Worm (Caenorhabditis elegans) whole organism, early embryonic: Measurements from ENCODE around the gene pas-2.

Source experiments
- B0310.2 ChIP-seq: sonication (generic microtip); optimal IDR thresholded peaks from 2 replicates; lab custom pipeline; 2016; ENCODE audit warnings: mild to moderate bottlenecking, missing genetic modification characterization, missing compliant biosample characterization
- F13C5.2 ChIP-seq: sonication (generic microtip); optimal IDR thresholded peaks from 2 replicates; lab custom pipeline; 2017; ENCODE audit warnings: mild to moderate bottlenecking, missing genetic modification characterization, inconsistent platforms, missing compliant biosample characterization
- aly-1 ChIP-seq: sonication (generic microtip); optimal IDR thresholded peaks from 2 replicates; lab custom pipeline; 2016; ENCODE audit warnings: missing genetic modification characterization, missing compliant biosample characterization
- ama-1 ChIP-seq: fragments of 150-350 bp; optimal IDR thresholded peaks from 2 replicates; lab custom pipeline; 2014
- ceh-13 ChIP-seq: fragments of 200-800 bp; sonication (Bioruptor generic); optimal IDR thresholded peaks from 2 replicates; lab custom pipeline; 2018; ENCODE audit warnings: mild to moderate bottlenecking, missing genetic modification characterization, missing compliant biosample characterization
- ceh-36 ChIP-seq: sonication (generic microtip); optimal IDR thresholded peaks from 2 replicates; lab custom pipeline; 2016; ENCODE audit warnings: missing genetic modification characterization, inconsistent platforms, missing compliant biosample characterization
- ets-7 ChIP-seq: sonication (generic microtip); optimal IDR thresholded peaks from 2 replicates; lab custom pipeline; 2016; ENCODE audit warnings: missing genotype, missing genetic modification characterization, missing compliant biosample characterization
- flt-1 ChIP-seq: fragments of 200-800 bp; sonication (Bioruptor generic); IDR thresholded peaks from 2 replicates; pipeline ENCODE4 v1.3.6; 2022; ENCODE audit warnings: missing genetic modification characterization, missing compliant biosample characterization
- hmbx-1 ChIP-seq: sonication (generic microtip); optimal IDR thresholded peaks from 2 replicates; lab custom pipeline; 2016; ENCODE audit warnings: mild to moderate bottlenecking, missing genetic modification characterization, missing compliant biosample characterization
- hmg-4 ChIP-seq: fragments of 200-800 bp; sonication (Bioruptor generic); optimal IDR thresholded peaks from 2 replicates; lab custom pipeline; 2018; ENCODE audit warnings: mild to moderate bottlenecking, missing genetic modification characterization, missing compliant biosample characterization
- hnd-1 ChIP-seq: sonication (generic microtip); optimal IDR thresholded peaks from 2 replicates; lab custom pipeline; 2016; ENCODE audit warnings: missing genetic modification characterization, missing compliant biosample characterization
- pes-1 ChIP-seq: fragments of 200-800 bp; sonication (Bioruptor generic); IDR thresholded peaks from 2 replicates; pipeline ENCODE4 v1.3.6; 2022; ENCODE audit warnings: missing genetic modification reagents, missing genetic modification characterization, missing compliant biosample characterization
- scrt-1 ChIP-seq: fragments of 200-800 bp; sonication (Bioruptor generic); IDR thresholded peaks from 2 replicates; pipeline ENCODE4 v1.3.6; 2022; ENCODE audit warnings: missing genetic modification characterization, missing compliant biosample characterization
- sea-1 ChIP-seq: fragments of 200-800 bp; sonication (Bioruptor generic); conservative IDR thresholded peaks from 2 replicates; pipeline ENCODE4 v1.3.6; 2022; ENCODE audit warnings: missing genetic modification characterization, missing compliant biosample characterization
- tbx-11 ChIP-seq: fragments of 200-800 bp; sonication (Bioruptor generic); IDR thresholded peaks from 2 replicates; pipeline ENCODE4 v1.3.6; 2022; ENCODE audit warnings: missing genetic modification characterization, missing compliant biosample characterization
- tbx-37 ChIP-seq: fragments of 200-800 bp; sonication (Bioruptor generic); conservative IDR thresholded peaks from 2 replicates; pipeline ENCODE4 v1.3.6; 2022; ENCODE audit warnings: missing genetic modification reagents, missing genetic modification characterization, missing compliant biosample characterization
- tra-4 ChIP-seq: sonication (generic microtip); optimal IDR thresholded peaks from 2 replicates; lab custom pipeline; 2017; ENCODE audit warnings: missing genetic modification characterization, missing compliant biosample characterization

The pas-2 gene

DNA sequence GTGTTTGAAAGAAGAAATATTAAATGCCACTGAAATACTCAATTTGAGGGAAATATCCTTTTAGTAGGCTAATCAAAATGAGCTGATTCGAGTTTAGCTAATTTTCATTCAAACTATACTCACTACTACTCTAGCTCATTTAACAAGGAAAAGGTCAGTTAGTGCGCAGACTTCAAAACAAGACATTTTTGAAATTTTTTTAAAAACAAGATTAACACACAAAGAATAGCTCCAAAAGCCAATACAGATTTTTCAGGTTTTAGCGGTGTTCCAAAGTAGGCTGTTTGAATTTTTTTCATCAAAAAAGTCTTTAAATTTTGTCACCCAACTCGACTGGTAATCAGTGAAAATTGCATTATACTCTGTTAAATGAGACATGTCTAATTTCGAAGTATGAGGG lies 9.3 kb upstream of the pas-2 start:
- TF ChIP-seq pes-1 (GFP tag; lab: Robert Waterston, UW) (no peak), ceh-13 (GFP tag; lab: Kevin White, UChicago) (no peak), ets-7 (tag; lab: Kevin White, UChicago) (no peak), B0310.2 (tag; lab: Kevin White, UChicago) (no peak), ama-1 (lab: Kevin White, UChicago) (no peak), aly-1 (no peak), hmbx-1 (tag; lab: Kevin White, UChicago) (no peak), scrt-1 (GFP tag; lab: Robert Waterston, UW) (no peak), sea-1 (GFP tag; lab: Robert Waterston, UW) (no peak)

DNA sequence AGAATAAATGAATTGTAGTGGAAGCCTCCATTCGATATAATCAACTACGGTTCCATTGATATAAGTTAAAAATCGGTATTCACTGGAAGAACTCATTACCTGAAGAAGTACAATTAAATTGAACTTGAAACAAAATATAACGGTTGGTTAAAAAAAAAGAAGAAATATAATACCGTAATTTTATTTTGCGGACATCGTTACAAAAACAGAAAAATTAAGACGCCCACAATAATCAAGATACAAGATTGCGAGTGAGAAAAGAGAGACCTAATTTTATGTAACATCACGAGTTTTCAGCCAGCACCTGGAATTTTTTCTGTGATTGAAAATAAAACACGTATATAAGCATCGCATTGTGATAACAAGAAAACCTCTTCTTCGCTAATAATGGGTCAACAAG lies 7.5 kb upstream of the pas-2 start, which contains the start of gene sre-6:
Gene sre-6 (minus strand): TSS at position 101 of the 400 bp plus-strand sequence.
- TF ChIP-seq hmg-4 (GFP tag; lab: Kevin White, UChicago) = no peak
- TF ChIP-seq flt-1 (GFP tag; lab: Robert Waterston, UW) = no peak
- no peak for TF ChIP-seq ets-7 (tag; lab: Kevin White, UChicago)
- TF ChIP-seq ama-1 (lab: Kevin White, UChicago) = no peak
- TF ChIP-seq F13C5.2 (tag; lab: Kevin White, UChicago) = no peak
- TF ChIP-seq ceh-13 (GFP tag; lab: Kevin White, UChicago) = no peak
- no peak for TF ChIP-seq ceh-36 (tag; lab: Kevin White, UChicago)
- no peak for TF ChIP-seq sea-1 (GFP tag; lab: Robert Waterston, UW)
- no peak for TF ChIP-seq scrt-1 (GFP tag; lab: Robert Waterston, UW)
- no peak for TF ChIP-seq tbx-11 (GFP tag; lab: Robert Waterston, UW)
- TF ChIP-seq tbx-37 (GFP tag; lab: Robert Waterston, UW) = no peak
- TF ChIP-seq hmbx-1 (tag; lab: Kevin White, UChicago) = no peak
- TF ChIP-seq hnd-1 (tag; lab: Kevin White, UChicago) = no peak
- no peak for TF ChIP-seq B0310.2 (tag; lab: Kevin White, UChicago)
- TF ChIP-seq tra-4 (tag; lab: Kevin White, UChicago) = no peak
- TF ChIP-seq pes-1 (GFP tag; lab: Robert Waterston, UW) = no peak
- no peak for TF ChIP-seq aly-1

DNA sequence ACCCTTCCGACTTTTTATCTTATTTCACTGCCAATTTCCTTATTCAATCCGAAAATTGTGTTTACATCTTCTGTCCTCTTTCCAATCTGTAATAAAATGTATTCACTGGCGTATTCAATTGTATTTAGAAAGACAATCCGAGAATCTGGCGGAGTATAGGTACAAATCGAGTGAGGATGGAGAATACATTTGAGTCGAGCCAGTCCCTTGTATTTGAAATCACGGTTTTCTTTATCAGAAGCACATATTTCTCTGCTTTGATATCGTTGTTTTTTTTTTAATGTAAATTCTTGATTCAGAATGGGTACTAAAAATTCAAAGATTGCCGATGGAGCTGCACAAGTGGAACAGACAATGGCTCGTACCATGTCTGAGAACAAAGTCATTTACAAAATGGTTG lies 6.1 kb upstream of the pas-2 start, which contains the start of gene ocr-1:
Gene ocr-1 (plus strand): TSS at position 301 of the 400 bp plus-strand sequence.
- TF ChIP-seq ets-7 (tag; lab: Kevin White, UChicago) (no peak), tbx-37 (GFP tag; lab: Robert Waterston, UW) (no peak), hmg-4 (GFP tag; lab: Kevin White, UChicago) (no peak), B0310.2 (tag; lab: Kevin White, UChicago) (no peak), tra-4 (tag; lab: Kevin White, UChicago) (no peak), ceh-36 (tag; lab: Kevin White, UChicago) (no peak), F13C5.2 (tag; lab: Kevin White, UChicago) (no peak), pes-1 (GFP tag; lab: Robert Waterston, UW) (no peak), flt-1 (GFP tag; lab: Robert Waterston, UW) (no peak), sea-1 (GFP tag; lab: Robert Waterston, UW) (no peak), hnd-1 (tag; lab: Kevin White, UChicago) (no peak)

DNA sequence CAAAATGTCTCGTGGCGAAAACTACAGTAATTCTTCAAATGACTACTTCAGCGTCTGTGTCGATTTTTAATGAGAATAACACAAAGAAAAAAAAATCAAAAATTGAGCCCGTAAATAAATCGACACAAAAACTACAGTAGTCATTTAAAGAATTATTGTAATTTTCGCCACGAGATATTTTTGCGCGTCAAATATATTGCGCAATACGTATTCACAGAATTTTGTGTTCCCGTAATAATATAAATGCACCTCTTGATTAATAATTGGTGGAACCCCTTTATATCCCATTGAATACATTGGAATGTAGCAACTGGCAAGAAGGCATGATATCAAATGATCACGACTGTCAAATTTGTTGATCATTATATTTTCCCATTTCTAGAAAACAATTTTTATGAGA lies 1.3 kb upstream of the pas-2 start:
- TF ChIP-seq ama-1 (lab: Kevin White, UChicago) (no peak), hmbx-1 (tag; lab: Kevin White, UChicago) (no peak), tra-4 (tag; lab: Kevin White, UChicago) (no peak), scrt-1 (GFP tag; lab: Robert Waterston, UW) (no peak), ceh-13 (GFP tag; lab: Kevin White, UChicago) (no peak), tbx-37 (GFP tag; lab: Robert Waterston, UW) (no peak), sea-1 (GFP tag; lab: Robert Waterston, UW) (no peak), pes-1 (GFP tag; lab: Robert Waterston, UW) (no peak), hnd-1 (tag; lab: Kevin White, UChicago) (no peak), ets-7 (tag; lab: Kevin White, UChicago) (no peak), hmg-4 (GFP tag; lab: Kevin White, UChicago) (no peak), ceh-36 (tag; lab: Kevin White, UChicago) (no peak)

DNA sequence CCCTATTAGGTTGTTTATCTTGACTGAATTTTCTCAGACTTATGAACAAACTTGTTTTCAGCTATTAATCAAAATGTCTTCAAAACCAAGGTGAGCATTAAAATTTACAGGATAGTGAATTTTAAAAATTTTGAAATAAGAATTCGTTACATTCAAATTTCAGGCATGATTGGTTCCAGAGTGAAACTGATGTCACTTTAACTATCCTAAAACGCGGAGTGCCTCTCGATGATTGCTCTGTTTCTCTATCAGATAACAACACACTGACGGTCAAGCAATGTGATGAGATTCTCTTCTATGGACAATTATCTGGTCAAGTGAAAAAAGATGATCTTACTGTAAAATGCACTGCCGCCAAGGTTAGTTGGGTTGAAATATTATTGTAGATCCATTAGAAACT lies 1.2 kb downstream of the pas-2 start, which contains the start of gene D1054.3:
Gene D1054.3 (plus strand): TSS at position 62 of the 400 bp plus-strand sequence.
- TF ChIP-seq ama-1 (lab: Kevin White, UChicago) (no peak), flt-1 (GFP tag; lab: Robert Waterston, UW) (no peak), tra-4 (tag; lab: Kevin White, UChicago) (no peak), tbx-11 (GFP tag; lab: Robert Waterston, UW) (no peak), hmbx-1 (tag; lab: Kevin White, UChicago) (no peak), scrt-1 (GFP tag; lab: Robert Waterston, UW) (no peak), ceh-13 (GFP tag; lab: Kevin White, UChicago) (no peak), tbx-37 (GFP tag; lab: Robert Waterston, UW) (no peak), hmg-4 (GFP tag; lab: Kevin White, UChicago) (no peak), sea-1 (GFP tag; lab: Robert Waterston, UW) (no peak), ceh-36 (tag; lab: Kevin White, UChicago) (no peak), B0310.2 (tag; lab: Kevin White, UChicago) (no peak)

DNA sequence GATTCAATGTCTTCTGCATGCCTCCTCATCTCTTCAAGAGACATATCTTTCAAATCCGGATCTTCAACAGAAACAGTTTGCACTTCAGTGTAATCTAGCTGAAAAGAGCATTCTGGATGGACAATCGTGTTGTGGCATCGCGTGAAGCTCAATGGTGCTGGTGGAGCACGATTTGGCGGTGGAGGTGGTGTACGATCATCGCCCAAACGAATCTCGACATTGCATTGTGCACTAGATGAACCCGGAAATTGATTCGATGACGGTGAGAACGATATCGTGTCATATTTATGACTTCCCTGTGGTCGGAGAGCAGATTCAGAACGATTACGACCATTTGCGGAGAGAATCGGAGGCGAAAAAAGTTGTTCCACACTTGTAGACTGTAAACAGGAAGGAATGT lies 3.0 kb downstream of the pas-2 start:
- TF ChIP-seq hnd-1 (tag; lab: Kevin White, UChicago) = no peak
- TF ChIP-seq flt-1 (GFP tag; lab: Robert Waterston, UW) = no peak
- no peak for TF ChIP-seq tbx-11 (GFP tag; lab: Robert Waterston, UW)
- TF ChIP-seq ets-7 (tag; lab: Kevin White, UChicago) = no peak
- TF ChIP-seq ceh-36 (tag; lab: Kevin White, UChicago) = no peak
- no peak for TF ChIP-seq tra-4 (tag; lab: Kevin White, UChicago)
- TF ChIP-seq ceh-13 (GFP tag; lab: Kevin White, UChicago) = no peak
- no peak for TF ChIP-seq ama-1 (lab: Kevin White, UChicago)
- TF ChIP-seq tbx-37 (GFP tag; lab: Robert Waterston, UW) = no peak
- no peak for TF ChIP-seq hmg-4 (GFP tag; lab: Kevin White, UChicago)
- TF ChIP-seq aly-1 = no peak
- no peak for TF ChIP-seq B0310.2 (tag; lab: Kevin White, UChicago)
- no peak for TF ChIP-seq pes-1 (GFP tag; lab: Robert Waterston, UW)
- no peak for TF ChIP-seq F13C5.2 (tag; lab: Kevin White, UChicago)
- no peak for TF ChIP-seq hmbx-1 (tag; lab: Kevin White, UChicago)
- TF ChIP-seq scrt-1 (GFP tag; lab: Robert Waterston, UW) = no peak
